Worm (Caenorhabditis elegans) whole organism, early embryonic: ENCODE measurements around the gene F41E6.17.

Experiments used
- B0310.2 ChIP-seq: sonication (generic microtip); optimal IDR thresholded peaks from 2 replicates; lab custom pipeline; 2016; ENCODE audit warnings: mild to moderate bottlenecking, missing genetic modification characterization, missing compliant biosample characterization
- F13C5.2 ChIP-seq: sonication (generic microtip); optimal IDR thresholded peaks from 2 replicates; lab custom pipeline; 2017; ENCODE audit warnings: mild to moderate bottlenecking, missing genetic modification characterization, inconsistent platforms, missing compliant biosample characterization
- aly-1 ChIP-seq: sonication (generic microtip); optimal IDR thresholded peaks from 2 replicates; lab custom pipeline; 2016; ENCODE audit warnings: missing genetic modification characterization, missing compliant biosample characterization
- ama-1 ChIP-seq: fragments of 150-350 bp; optimal IDR thresholded peaks from 2 replicates; lab custom pipeline; 2014
- ceh-13 ChIP-seq: fragments of 200-800 bp; sonication (Bioruptor generic); optimal IDR thresholded peaks from 2 replicates; lab custom pipeline; 2018; ENCODE audit warnings: mild to moderate bottlenecking, missing genetic modification characterization, missing compliant biosample characterization
- ceh-36 ChIP-seq: sonication (generic microtip); optimal IDR thresholded peaks from 2 replicates; lab custom pipeline; 2016; ENCODE audit warnings: missing genetic modification characterization, inconsistent platforms, missing compliant biosample characterization
- ets-7 ChIP-seq: sonication (generic microtip); optimal IDR thresholded peaks from 2 replicates; lab custom pipeline; 2016; ENCODE audit warnings: missing genotype, missing genetic modification characterization, missing compliant biosample characterization
- flt-1 ChIP-seq: fragments of 200-800 bp; sonication (Bioruptor generic); IDR thresholded peaks from 2 replicates; pipeline ENCODE4 v1.3.6; 2022; ENCODE audit warnings: missing genetic modification characterization, missing compliant biosample characterization
- hmbx-1 ChIP-seq: sonication (generic microtip); optimal IDR thresholded peaks from 2 replicates; lab custom pipeline; 2016; ENCODE audit warnings: mild to moderate bottlenecking, missing genetic modification characterization, missing compliant biosample characterization
- hmg-4 ChIP-seq: fragments of 200-800 bp; sonication (Bioruptor generic); optimal IDR thresholded peaks from 2 replicates; lab custom pipeline; 2018; ENCODE audit warnings: mild to moderate bottlenecking, missing genetic modification characterization, missing compliant biosample characterization
- hnd-1 ChIP-seq: sonication (generic microtip); optimal IDR thresholded peaks from 2 replicates; lab custom pipeline; 2016; ENCODE audit warnings: missing genetic modification characterization, missing compliant biosample characterization
- pes-1 ChIP-seq: fragments of 200-800 bp; sonication (Bioruptor generic); IDR thresholded peaks from 2 replicates; pipeline ENCODE4 v1.3.6; 2022; ENCODE audit warnings: missing genetic modification reagents, missing genetic modification characterization, missing compliant biosample characterization
- scrt-1 ChIP-seq: fragments of 200-800 bp; sonication (Bioruptor generic); IDR thresholded peaks from 2 replicates; pipeline ENCODE4 v1.3.6; 2022; ENCODE audit warnings: missing genetic modification characterization, missing compliant biosample characterization
- sea-1 ChIP-seq: fragments of 200-800 bp; sonication (Bioruptor generic); conservative IDR thresholded peaks from 2 replicates; pipeline ENCODE4 v1.3.6; 2022; ENCODE audit warnings: missing genetic modification characterization, missing compliant biosample characterization
- tbx-11 ChIP-seq: fragments of 200-800 bp; sonication (Bioruptor generic); IDR thresholded peaks from 2 replicates; pipeline ENCODE4 v1.3.6; 2022; ENCODE audit warnings: missing genetic modification characterization, missing compliant biosample characterization
- tbx-37 ChIP-seq: fragments of 200-800 bp; sonication (Bioruptor generic); conservative IDR thresholded peaks from 2 replicates; pipeline ENCODE4 v1.3.6; 2022; ENCODE audit warnings: missing genetic modification reagents, missing genetic modification characterization, missing compliant biosample characterization
- tra-4 ChIP-seq: sonication (generic microtip); optimal IDR thresholded peaks from 2 replicates; lab custom pipeline; 2017; ENCODE audit warnings: missing genetic modification characterization, missing compliant biosample characterization

Gene F41E6.17

ce11 chrV:8636907-8637306, 13.0 kb downstream of the F41E6.17 start, which contains the start of gene grl-12:
Gene grl-12, minus strand, starts transcription at chrV:8637007.
- TF ChIP-seq tbx-11 (GFP tag; lab: Robert Waterston, UW) (no peak), tbx-37 (no peak), hmbx-1 (tag; lab: Kevin White, UChicago) (no peak), tra-4 (no peak), ceh-13 (GFP tag; lab: Kevin White, UChicago) (no peak), hnd-1 (tag; lab: Kevin White, UChicago) (no peak), ceh-36 (tag; lab: Kevin White, UChicago) (no peak), pes-1 (GFP tag; lab: Robert Waterston, UW) (no peak), F13C5.2 (tag; lab: Kevin White, UChicago) (no peak), ets-7 (tag; lab: Kevin White, UChicago) (no peak), sea-1 (GFP tag; lab: Robert Waterston, UW) (no peak), hmg-4 (GFP tag; lab: Kevin White, UChicago) (no peak), B0310.2 (tag; lab: Kevin White, UChicago) (no peak)

- no peak for TF ChIP-seq scrt-1
- TF ChIP-seq tbx-37 = no peak
- TF ChIP-seq ceh-13 (GFP tag; lab: Kevin White, UChicago) = no peak
- TF ChIP-seq ets-7 (tag; lab: Kevin White, UChicago) = no peak
- no peak for TF ChIP-seq tbx-11 (GFP tag; lab: Robert Waterston, UW)
- no peak for TF ChIP-seq pes-1 (GFP tag; lab: Robert Waterston, UW)
- TF ChIP-seq aly-1 (tag; lab: Kevin White, UChicago) = no peak
- no peak for TF ChIP-seq hmg-4 (GFP tag; lab: Kevin White, UChicago)
- no peak for TF ChIP-seq ama-1 (lab: Kevin White, UChicago)
- no peak for TF ChIP-seq F13C5.2 (tag; lab: Kevin White, UChicago)
These were observed 13.9 kb downstream of the F41E6.17 start, which contains the start of the genes F28A12.10 and acd-4 for ce11 chrV:8637666-8638271. Gene F28A12.10, minus strand, starts transcription at chrV:8637766. Gene acd-4, plus strand, starts transcription at chrV:8638221.

ce11 chrV:8641266-8641665, 17.4 kb downstream of the F41E6.17 start, which contains the start of gene F28A12.3:
Gene F28A12.3, minus strand, starts transcription at chrV:8641366.
- TF ChIP-seq ceh-13 (GFP tag; lab: Kevin White, UChicago) (no peak), tbx-37 (no peak), aly-1 (tag; lab: Kevin White, UChicago) (no peak), ceh-36 (tag; lab: Kevin White, UChicago) (no peak), tra-4 (no peak), ama-1 (lab: Kevin White, UChicago) (no peak), hmg-4 (GFP tag; lab: Kevin White, UChicago) (no peak), hmbx-1 (tag; lab: Kevin White, UChicago) (no peak), F13C5.2 (tag; lab: Kevin White, UChicago) (no peak), sea-1 (GFP tag; lab: Robert Waterston, UW) (no peak), pes-1 (GFP tag; lab: Robert Waterston, UW) (no peak), B0310.2 (tag; lab: Kevin White, UChicago) (no peak), ets-7 (tag; lab: Kevin White, UChicago) (no peak), hnd-1 (tag; lab: Kevin White, UChicago) (no peak), tbx-11 (GFP tag; lab: Robert Waterston, UW) (no peak), flt-1 (no peak), scrt-1 (no peak)

- TF ChIP-seq ama-1 (lab: Kevin White, UChicago) = no peak
- no peak for TF ChIP-seq hnd-1 (tag; lab: Kevin White, UChicago)
- no peak for TF ChIP-seq tbx-11 (GFP tag; lab: Robert Waterston, UW)
- TF ChIP-seq tra-4 = no peak
- no peak for TF ChIP-seq hmbx-1 (tag; lab: Kevin White, UChicago)
- no peak for TF ChIP-seq scrt-1
- no peak for TF ChIP-seq ceh-36 (tag; lab: Kevin White, UChicago)
- no peak for TF ChIP-seq F13C5.2 (tag; lab: Kevin White, UChicago)
- no peak for TF ChIP-seq B0310.2 (tag; lab: Kevin White, UChicago)
- no peak for TF ChIP-seq ceh-13 (GFP tag; lab: Kevin White, UChicago)
- no peak for TF ChIP-seq tbx-37
- TF ChIP-seq pes-1 (GFP tag; lab: Robert Waterston, UW) = no peak
These were observed 19.2 kb downstream of the F41E6.17 start, which contains the start of gene asp-13 for ce11 chrV:8643093-8643492. Gene asp-13, minus strand, starts transcription at chrV:8643193.

ce11 chrV:8648251-8648650, 24.4 kb downstream of the F41E6.17 start:
- no peak for TF ChIP-seq hnd-1 (tag; lab: Kevin White, UChicago)
- TF ChIP-seq hmg-4 (GFP tag; lab: Kevin White, UChicago) = no peak
- no peak for TF ChIP-seq scrt-1
- no peak for TF ChIP-seq pes-1 (GFP tag; lab: Robert Waterston, UW)
- no peak for TF ChIP-seq tra-4
- TF ChIP-seq sea-1 (GFP tag; lab: Robert Waterston, UW) = no peak
- TF ChIP-seq tbx-11 (GFP tag; lab: Robert Waterston, UW) = no peak
- TF ChIP-seq hmbx-1 (tag; lab: Kevin White, UChicago) = no peak

ce11 chrV:8650365-8650764, 26.5 kb downstream of the F41E6.17 start:
- no peak for TF ChIP-seq ceh-13 (GFP tag; lab: Kevin White, UChicago)
- TF ChIP-seq hmg-4 (GFP tag; lab: Kevin White, UChicago) = no peak
- no peak for TF ChIP-seq B0310.2 (tag; lab: Kevin White, UChicago)
- TF ChIP-seq hnd-1 (tag; lab: Kevin White, UChicago) = no peak
- no peak for TF ChIP-seq ceh-36 (tag; lab: Kevin White, UChicago)
- TF ChIP-seq pes-1 (GFP tag; lab: Robert Waterston, UW) = no peak
- TF ChIP-seq tra-4 = no peak
